Fruit fly (Drosophila melanogaster) whole organism, embryonic: Measurements from ENCODE around the gene Bub1.

ENCODE experiments used
- Abd-B ChIP-seq: fragments of 200-800 bp; sonication (Bioruptor generic); optimal IDR thresholded peaks from 2 replicates; lab custom pipeline; 2018; ENCODE audit warnings: missing biosample characterization, mild to moderate bottlenecking, missing genetic modification characterization, moderate library complexity
- B-H1 ChIP-seq: fragments of 200-800 bp; sonication (Bioruptor generic); IDR thresholded peaks from 3 replicates; pipeline ENCODE4 v1.3.6; 2022; ENCODE audit warnings: missing biosample characterization, missing genetic modification characterization
- CG12104 ChIP-seq: fragments of 200-800 bp; sonication (Bioruptor generic); optimal IDR thresholded peaks from 3 replicates; lab custom pipeline; 2016; ENCODE audit warnings: missing biosample characterization, missing genetic modification characterization
- CG12659 ChIP-seq: fragments of 200-800 bp; sonication (Bioruptor generic); optimal IDR thresholded peaks from 3 replicates; lab custom pipeline; 2017; ENCODE audit warnings: mild to moderate bottlenecking, missing biosample characterization, missing genetic modification reagents, missing genetic modification characterization
- CG14860 ChIP-seq: fragments of 200-800 bp; sonication (Bioruptor generic); IDR thresholded peaks from 3 replicates; pipeline ENCODE4 v1.3.6; 2022; ENCODE audit warnings: missing biosample characterization, missing genetic modification characterization; ENCODE audit not compliant: partially characterized antibody
- CG15479 ChIP-seq: fragments of 200-800 bp; sonication (Bioruptor generic); optimal IDR thresholded peaks from 3 replicates; lab custom pipeline; 2019; ENCODE audit warnings: missing biosample characterization, mild to moderate bottlenecking, missing genetic modification characterization, moderate library complexity
- CG2116 ChIP-seq: fragments of 200-800 bp; sonication (Bioruptor generic); optimal IDR thresholded peaks from 3 replicates; lab custom pipeline; 2018; ENCODE audit warnings: missing biosample characterization, mild to moderate bottlenecking, missing genetic modification characterization
- CG3281 ChIP-seq: fragments of 200-800 bp; sonication (Bioruptor generic); optimal IDR thresholded peaks from 3 replicates; lab custom pipeline; 2017; ENCODE audit warnings: missing biosample characterization, mild to moderate bottlenecking, missing genetic modification characterization
- CG34376 ChIP-seq: fragments of 200-800 bp; sonication (Bioruptor generic); optimal IDR thresholded peaks from 2 replicates; lab custom pipeline; 2018; ENCODE audit warnings: missing biosample characterization, mild to moderate bottlenecking, missing genetic modification characterization
- CG5180 ChIP-seq: fragments of 200-800 bp; sonication (Bioruptor generic); optimal IDR thresholded peaks from 3 replicates; lab custom pipeline; 2017; ENCODE audit warnings: missing biosample characterization, missing genetic modification characterization, mild to moderate bottlenecking, moderate library complexity, missing genetic modification reagents
- CG9727 ChIP-seq: fragments of 200-800 bp; sonication (Bioruptor generic); optimal IDR thresholded peaks from 3 replicates; lab custom pipeline; 2017; ENCODE audit warnings: missing biosample characterization, mild to moderate bottlenecking, missing genetic modification characterization
- Chrac-16 ChIP-seq: fragments of 200-800 bp; sonication (Bioruptor generic); optimal IDR thresholded peaks from 3 replicates; lab custom pipeline; 2016; ENCODE audit warnings: missing biosample characterization, missing genetic modification characterization
- CrebB ChIP-seq: fragments of 200-800 bp; sonication (Bioruptor generic); optimal IDR thresholded peaks from 3 replicates; lab custom pipeline; 2018; ENCODE audit warnings: missing biosample characterization, mild to moderate bottlenecking, missing genetic modification characterization
- Doc3 ChIP-seq: fragments of 200-800 bp; sonication (Bioruptor generic); IDR thresholded peaks from 3 replicates; pipeline ENCODE4 v1.3.6; 2022; ENCODE audit warnings: missing biosample characterization, missing genetic modification characterization; ENCODE audit not compliant: partially characterized antibody
- Meics ChIP-seq: fragments of 200-800 bp; sonication (Bioruptor generic); optimal IDR thresholded peaks from 2 replicates; lab custom pipeline; 2017; ENCODE audit warnings: missing biosample characterization, mild to moderate bottlenecking, missing genetic modification characterization
- Mrtf ChIP-seq: fragments of 200-800 bp; sonication (Bioruptor generic); IDR thresholded peaks from 3 replicates; pipeline ENCODE4 v1.3.6; 2022; ENCODE audit warnings: missing biosample characterization, missing genetic modification characterization
- Pdp1 ChIP-seq, 2 experiments: fragments of 200-800 bp; sonication (Bioruptor generic); optimal IDR thresholded peaks; 3 replicates each; lab custom pipeline; 2016; ENCODE audit warnings: missing biosample characterization in 2 of 2, missing genetic modification characterization in 2 of 2, mild to moderate bottlenecking in 1 of 2, moderate library complexity in 1 of 2
- Scr ChIP-seq: fragments of 200-800 bp; sonication (Bioruptor generic); IDR thresholded peaks from 2 replicates; pipeline ENCODE4 v1.3.6; 2022; ENCODE audit warnings: missing biosample characterization, missing genetic modification characterization; ENCODE audit not compliant: partially characterized antibody
- abd-A ChIP-seq: fragments of 200-800 bp; sonication (Bioruptor generic); optimal IDR thresholded peaks from 3 replicates; lab custom pipeline; 2019; ENCODE audit warnings: missing biosample characterization, mild to moderate bottlenecking, missing genetic modification characterization, moderate library complexity
- amos ChIP-seq: fragments of 200-800 bp; sonication (Bioruptor generic); IDR thresholded peaks from 2 replicates; pipeline ENCODE4 v1.3.6; 2022; ENCODE audit warnings: missing biosample characterization, missing genetic modification characterization; ENCODE audit not compliant: partially characterized antibody
- cad ChIP-seq: fragments of >200 bp; optimal IDR thresholded peaks from 2 replicates; lab custom pipeline; 2017; ENCODE audit warnings: missing biosample characterization, missing genetic modification characterization
- da ChIP-seq: fragments of 200-800 bp; sonication (Bioruptor generic); optimal IDR thresholded peaks from 2 replicates; lab custom pipeline; 2016; ENCODE audit warnings: missing biosample characterization, missing genetic modification characterization
- dan ChIP-seq: fragments of 200-800 bp; sonication (Bioruptor generic); IDR thresholded peaks from 2 replicates; pipeline ENCODE4 v1.3.6; 2022; ENCODE audit warnings: missing biosample characterization, missing genetic modification characterization
- exex ChIP-seq: fragments of 200-800 bp; sonication (Bioruptor generic); optimal IDR thresholded peaks from 4 replicates; lab custom pipeline; 2018; ENCODE audit warnings: missing biosample characterization, mild to moderate bottlenecking, missing genetic modification characterization, moderate library complexity
- ftz-f1 ChIP-seq: fragments of 200-800 bp; sonication (Bioruptor generic); optimal IDR thresholded peaks from 2 replicates; lab custom pipeline; 2016; ENCODE audit warnings: missing biosample characterization, missing genetic modification characterization
- fu2 ChIP-seq: fragments of 200-800 bp; sonication (Bioruptor generic); optimal IDR thresholded peaks from 2 replicates; lab custom pipeline; 2016; ENCODE audit warnings: missing biosample characterization, missing genetic modification characterization
- grn ChIP-seq: fragments of 200-800 bp; sonication (Bioruptor generic); optimal IDR thresholded peaks from 3 replicates; lab custom pipeline; 2017; ENCODE audit warnings: missing biosample characterization, missing genetic modification characterization
- hkb ChIP-seq, 2 experiments: fragments of 200-800 bp in 1 of 2; fragments of >200 bp in 1 of 2; sonication (Bioruptor generic) in 1 of 2; IDR thresholded peaks in 1 of 2; optimal IDR thresholded peaks in 1 of 2; 2 replicates each; pipeline versions ENCODE4 v1.3.6 to Lab custom; 2017 to 2022; ENCODE audit warnings: missing biosample characterization in 1 of 2, missing genetic modification characterization in 1 of 2
- kni ChIP-seq: fragments of 200-800 bp; sonication (Bioruptor generic); optimal IDR thresholded peaks from 3 replicates; lab custom pipeline; 2017; ENCODE audit warnings: mild to moderate bottlenecking, missing biosample characterization, missing genetic modification reagents, missing genetic modification characterization
- lbe ChIP-seq: fragments of 200-800 bp; sonication (Bioruptor generic); optimal IDR thresholded peaks from 2 replicates; lab custom pipeline; 2016; ENCODE audit warnings: missing biosample characterization, mild to moderate bottlenecking, missing genetic modification characterization
- mirr ChIP-seq: fragments of 200-800 bp; sonication (Bioruptor generic); optimal IDR thresholded peaks from 3 replicates; lab custom pipeline; 2018; ENCODE audit warnings: missing biosample characterization, mild to moderate bottlenecking, missing genetic modification characterization
- nom ChIP-seq: fragments of 200-800 bp; sonication (Bioruptor generic); optimal IDR thresholded peaks from 2 replicates; lab custom pipeline; 2017; ENCODE audit warnings: missing biosample characterization, missing genetic modification characterization, mild to moderate bottlenecking, moderate library complexity, missing genetic modification reagents
- sim ChIP-seq: fragments of 200-800 bp; sonication (Bioruptor generic); IDR thresholded peaks from 2 replicates; pipeline ENCODE4 v1.3.6; 2022; ENCODE audit warnings: missing biosample characterization, missing genetic modification characterization
- so ChIP-seq: fragments of 200-800 bp; sonication (Bioruptor generic); IDR thresholded peaks from 3 replicates; pipeline ENCODE4 v1.3.6; 2022; ENCODE audit warnings: missing biosample characterization, missing genetic modification characterization
- sug ChIP-seq: fragments of 200-800 bp; optimal IDR thresholded peaks from 2 replicates; lab custom pipeline; 2019; ENCODE audit warnings: missing biosample characterization, mild to moderate bottlenecking, missing genetic modification characterization, moderate library complexity
- tll ChIP-seq, 2 experiments: fragments of 200-800 bp in 1 of 2; fragments of >200 bp in 1 of 2; sonication (Bioruptor generic) in 1 of 2; optimal IDR thresholded peaks; 2 replicates each; lab custom pipeline; 2017 to 2019; ENCODE audit warnings: missing biosample characterization in 2 of 2, missing genetic modification characterization in 2 of 2, mild to moderate bottlenecking in 1 of 2, moderate library complexity in 1 of 2
- zen ChIP-seq: fragments of 200-800 bp; sonication (Bioruptor generic); optimal IDR thresholded peaks from 3 replicates; lab custom pipeline; 2018; ENCODE audit warnings: missing biosample characterization, mild to moderate bottlenecking, missing genetic modification characterization, moderate library complexity

Gene Bub1

DNA sequence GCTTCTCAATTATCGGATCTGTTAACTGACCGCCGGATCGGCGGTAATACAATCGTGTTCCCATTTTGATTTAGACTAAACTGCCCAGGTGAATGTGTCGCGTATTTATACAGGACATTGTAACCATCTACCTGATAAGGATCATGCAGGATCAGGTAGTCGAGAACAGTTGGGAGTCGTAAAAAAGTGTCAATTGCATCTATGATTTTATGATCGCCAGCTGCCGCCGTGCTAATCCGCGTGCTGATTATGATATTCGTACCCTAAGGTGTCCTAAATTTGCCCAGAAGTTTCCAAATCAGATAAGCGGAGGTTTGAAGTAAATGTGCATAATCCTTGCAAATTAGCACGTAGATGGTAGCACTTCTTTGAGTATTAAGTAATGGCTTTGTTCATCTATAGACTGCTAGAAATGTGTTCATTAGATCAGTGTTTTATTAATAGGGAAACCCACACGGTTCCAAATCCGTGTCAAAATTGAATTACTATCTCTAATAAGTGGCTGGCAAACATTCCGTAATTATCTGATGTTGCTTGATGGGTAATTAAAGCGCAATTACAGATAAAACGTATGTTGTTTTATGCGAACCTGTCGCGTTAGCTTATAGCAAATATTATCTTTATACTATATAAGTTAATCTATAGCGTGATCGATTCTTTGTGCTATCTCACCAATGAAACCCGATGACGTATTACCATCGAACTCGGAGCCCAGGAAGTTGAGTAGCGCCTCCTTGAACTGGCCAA is 1.2 kb upstream of the Bub1 start:
- TF ChIP-seq CG15479 (GFP tag; lab: Kevin White, UChicago) (peak; percentile 90), so (GFP tag; lab: Robert Waterston, UW) (no peak), amos (GFP tag; lab: Robert Waterston, UW) (peak; percentile 8; the same call in 1 of the 2 replicates), tll (GFP tag; optimal IDR thresholded peaks at IDR 0.05; lab: Kevin White, UChicago) (peak in 1 of 2 experiments; percentile 52), sim (GFP tag; lab: Robert Waterston, UW) (no peak), lbe (GFP tag; lab: Kevin White, UChicago) (no peak), B-H1 (GFP tag; lab: Robert Waterston, UW) (no peak), exex (tag; lab: Kevin White, UChicago) (peak; percentile 96), mirr (GFP tag; lab: Kevin White, UChicago) (peak; percentile 9), CG9727 (GFP tag; lab: Kevin White, UChicago) (no peak), cad (GFP tag; lab: Kevin White, UChicago) (peak; percentile 92), grn (GFP tag; lab: Kevin White, UChicago) (peak; percentile 6), Scr (GFP tag; lab: Robert Waterston, UW) (no peak), Pdp1 (GFP tag; optimal IDR thresholded peaks at IDR 0.05; lab: Kevin White, UChicago) (no peak), zen (peak; percentile 51)

DNA sequence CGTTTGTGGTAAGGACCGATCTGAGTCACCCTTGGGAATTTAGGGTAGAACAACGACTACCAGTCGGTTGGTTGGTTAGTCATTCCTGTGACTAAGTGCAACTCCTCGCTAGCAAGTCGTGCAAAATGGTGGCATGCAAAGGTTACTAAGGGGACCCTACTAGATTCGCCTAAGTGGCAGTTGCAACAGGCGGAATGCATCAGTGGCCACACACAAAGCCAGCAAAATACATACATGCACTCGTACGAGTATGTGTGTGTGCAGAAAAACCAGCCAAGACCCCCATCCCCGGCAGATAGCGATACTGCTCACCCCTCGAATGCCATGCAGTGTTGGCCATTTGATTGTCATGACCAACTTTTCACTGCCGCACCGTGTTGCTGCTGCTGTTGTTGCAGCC is 6.2 kb downstream of the Bub1 start:
- TF ChIP-seq CG3281 (GFP tag; lab: Kevin White, UChicago) (no peak), CG5180 (GFP tag; lab: Kevin White, UChicago) (peak; percentile 35), Doc3 (0 out of 3 replicates have a peak, but pooled peaks have one; percentile 16), CrebB (tag; lab: Kevin White, UChicago) (no peak), nom (GFP tag; lab: Kevin White, UChicago) (peak; percentile 64), CG12104 (GFP tag; lab: Kevin White, UChicago) (no peak)

DNA sequence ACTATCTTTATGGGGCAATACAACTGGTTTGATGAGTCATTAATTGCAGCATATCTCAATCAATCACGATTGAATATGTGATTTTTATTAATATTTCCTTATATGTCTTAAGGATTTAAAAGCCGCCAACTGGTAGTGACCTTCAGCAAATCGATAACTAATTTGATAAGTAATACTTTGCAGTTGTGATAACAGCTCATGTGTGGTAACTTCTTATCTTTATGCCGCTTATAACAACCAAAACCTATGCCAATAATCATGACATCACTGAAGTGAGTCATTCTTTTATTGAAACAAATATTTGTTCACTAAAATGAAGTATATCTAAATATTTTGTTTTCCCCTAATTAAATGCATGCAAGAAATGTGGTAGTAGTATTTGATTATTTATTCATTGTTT is 7.2 kb downstream of the Bub1 start:
- TF ChIP-seq dan (GFP tag; lab: Robert Waterston, UW) (no peak), CG12659 (GFP tag; lab: Kevin White, UChicago) (no peak), kni (no peak), ftz-f1 (GFP tag; lab: Kevin White, UChicago) (no peak), CG34376 (GFP tag; lab: Kevin White, UChicago) (peak; percentile 0), da (GFP tag; lab: Kevin White, UChicago) (no peak), Pdp1 (GFP tag; optimal IDR thresholded peaks at IDR 0.05; lab: Kevin White, UChicago) (peak in 1 of 2 experiments; percentile 29), sug (tag; lab: Kevin White, UChicago) (peak; percentile 95), exex (tag; lab: Kevin White, UChicago) (peak; percentile 48), fu2 (GFP tag; lab: Kevin White, UChicago) (no peak), Abd-B (GFP tag; lab: Kevin White, UChicago) (no peak), CG14860 (GFP tag; lab: Robert Waterston, UW) (no peak), CG2116 (GFP tag; lab: Kevin White, UChicago) (no peak), Meics (no peak), CG9727 (GFP tag; lab: Kevin White, UChicago) (no peak), Chrac-16 (GFP tag; lab: Kevin White, UChicago) (no peak), hkb (optimal IDR thresholded peaks at IDR 0.05; lab: Kevin White, UChicago) (no peak), hkb (GFP tag; IDR thresholded peaks at IDR 0.05; lab: Robert Waterston, UW) (no peak), abd-A (tag; lab: Kevin White, UChicago) (no peak), Mrtf (GFP tag; lab: Robert Waterston, UW) (no peak)
- TF ChIP-seq, all 482 proteins: peak for 4
